Worm (Caenorhabditis elegans) whole organism, mixed stage, embryonic: ENCODE measurements around the gene F32D8.14.

Experiments
- cnd-1 ChIP-seq: fragments of 200-800 bp; sonication (Bioruptor generic); optimal IDR thresholded peaks from 2 replicates; lab custom pipeline; 2018; ENCODE audit warnings: mild to moderate bottlenecking, missing genetic modification characterization, missing compliant biosample characterization
- elt-3 ChIP-seq: fragments of 150-350 bp; optimal IDR thresholded peaks from 2 replicates; lab custom pipeline; 2014; ENCODE audit warnings: missing biosample characterization, missing genetic modification characterization
- mab-5 ChIP-seq: fragments of 150-350 bp; optimal IDR thresholded peaks from 2 replicates; lab custom pipeline; 2014; ENCODE audit warnings: missing biosample characterization, missing genetic modification characterization
- mep-1 ChIP-seq: fragments of 150-350 bp; optimal IDR thresholded peaks from 2 replicates; lab custom pipeline; 2017; ENCODE audit warnings: missing biosample characterization, missing genetic modification reagents, missing genetic modification characterization, inconsistent platforms
- snpc-4 ChIP-seq: fragments of 150-350 bp; optimal IDR thresholded peaks from 2 replicates; lab custom pipeline; 2014; ENCODE audit warnings: missing biosample characterization, missing genetic modification characterization
- unc-62 ChIP-seq: fragments of 150-350 bp; optimal IDR thresholded peaks from 2 replicates; lab custom pipeline; 2014; ENCODE audit warnings: missing biosample characterization, missing genetic modification reagents, missing genetic modification characterization
- ztf-11 ChIP-seq: fragments of 150-350 bp; optimal IDR thresholded peaks from 2 replicates; lab custom pipeline; 2014; ENCODE audit warnings: missing biosample characterization, missing genetic modification characterization

ce11 chrV:10888153-10888552, 6.4 kb downstream of the F32D8.14 start:
- TF ChIP-seq mep-1 (no peak), ztf-11 (tag; lab: Kevin White, UChicago) (no peak), elt-3 (tag; lab: Kevin White, UChicago) (no peak), snpc-4 (tag; lab: Kevin White, UChicago) (no peak), cnd-1 (no peak), unc-62 (no peak), mab-5 (tag; lab: Kevin White, UChicago) (no peak)
